Worm (Caenorhabditis elegans) whole organism, late embryonic: Measurements from ENCODE around the gene fars-3.

ENCODE experiments used
- ahr-1 ChIP-seq: sonication (generic microtip); optimal IDR thresholded peaks from 2 replicates; lab custom pipeline; 2016; ENCODE audit warnings: missing genetic modification characterization, missing compliant biosample characterization
- ama-1 ChIP-seq: fragments of 150-350 bp; optimal IDR thresholded peaks from 2 replicates; lab custom pipeline; 2014
- ceh-34 ChIP-seq: sonication (generic microtip); optimal IDR thresholded peaks from 2 replicates; lab custom pipeline; 2016; ENCODE audit warnings: mild to moderate bottlenecking, missing genetic modification characterization, missing compliant biosample characterization
- ceh-6 ChIP-seq: fragments of 200-800 bp; sonication (Bioruptor generic); optimal IDR thresholded peaks from 2 replicates; lab custom pipeline; 2018; ENCODE audit warnings: mild to moderate bottlenecking, missing genetic modification characterization, missing compliant biosample characterization
- ceh-9 ChIP-seq: sonication (generic microtip); optimal IDR thresholded peaks from 2 replicates; lab custom pipeline; 2016; ENCODE audit warnings: mild to moderate bottlenecking, missing genetic modification characterization, inconsistent platforms, missing compliant biosample characterization
- fkh-10 ChIP-seq: fragments of 150-350 bp; optimal IDR thresholded peaks from 2 replicates; lab custom pipeline; 2014; ENCODE audit warnings: missing biosample characterization, missing genetic modification reagents, missing genetic modification characterization
- hlh-15 ChIP-seq: sonication (generic microtip); optimal IDR thresholded peaks from 2 replicates; lab custom pipeline; 2016; ENCODE audit warnings: missing genetic modification characterization, missing compliant biosample characterization
- nhr-232 ChIP-seq: sonication (generic microtip); optimal IDR thresholded peaks from 2 replicates; lab custom pipeline; 2016; ENCODE audit warnings: missing genetic modification characterization, missing compliant biosample characterization
- pag-3 ChIP-seq: sonication (generic microtip); optimal IDR thresholded peaks from 2 replicates; lab custom pipeline; 2016; ENCODE audit warnings: missing compliant biosample characterization, missing genetic modification characterization, borderline replicate concordance
- pha-4 ChIP-seq: fragments of 150-350 bp; optimal IDR thresholded peaks from 2 replicates; lab custom pipeline; 2018; ENCODE audit warnings: missing biosample characterization, missing genetic modification reagents, missing genetic modification characterization
- pqm-1 ChIP-seq: sonication (generic microtip); optimal IDR thresholded peaks from 2 replicates; lab custom pipeline; 2016; ENCODE audit warnings: missing genetic modification characterization, missing compliant biosample characterization
- ttx-3 ChIP-seq: sonication (generic microtip); optimal IDR thresholded peaks from 2 replicates; lab custom pipeline; 2016; ENCODE audit warnings: missing genetic modification reagents, missing genetic modification characterization, missing compliant biosample characterization

ce11 chrII:8484546-8484945 is 19.9 kb downstream of the fars-3 start:
- no peak for TF ChIP-seq ceh-9
- TF ChIP-seq ceh-6 = no peak
- TF ChIP-seq fkh-10 (GFP tag; lab: Kevin White, UChicago) = no peak
- TF ChIP-seq hlh-15 = no peak
- TF ChIP-seq pha-4 (tag; lab: Kevin White, UChicago) = no peak
- TF ChIP-seq pag-3 (tag; lab: Kevin White, UChicago) = no peak
- no peak for TF ChIP-seq ceh-34 (tag; lab: Kevin White, UChicago)
- TF ChIP-seq pqm-1 = no peak
- no peak for TF ChIP-seq nhr-232 (tag; lab: Kevin White, UChicago)
- no peak for TF ChIP-seq ama-1
- no peak for TF ChIP-seq ttx-3 (tag; lab: Kevin White, UChicago)
- TF ChIP-seq ahr-1 = no peak
